Worm (Caenorhabditis elegans) whole organism, late embryonic: ENCODE measurements around the gene cysl-2.

Source experiments
- F13H6.1 ChIP-seq: sonication (generic microtip); optimal IDR thresholded peaks from 2 replicates; lab custom pipeline; 2016; ENCODE audit warnings: missing genetic modification characterization, missing compliant biosample characterization
- Y22D7AL.16 ChIP-seq: sonication (generic microtip); optimal IDR thresholded peaks from 2 replicates; lab custom pipeline; 2016; ENCODE audit warnings: missing genetic modification characterization, missing compliant biosample characterization
- ama-1 ChIP-seq: fragments of 150-350 bp; optimal IDR thresholded peaks from 2 replicates; lab custom pipeline; 2014
- ceh-18 ChIP-seq: sonication (generic microtip); optimal IDR thresholded peaks from 2 replicates; lab custom pipeline; 2016; ENCODE audit warnings: missing genetic modification characterization, missing compliant biosample characterization
- pag-3 ChIP-seq: sonication (generic microtip); optimal IDR thresholded peaks from 2 replicates; lab custom pipeline; 2016; ENCODE audit warnings: missing compliant biosample characterization, missing genetic modification characterization, borderline replicate concordance
- sox-2 ChIP-seq: fragments of 200-800 bp; sonication (Bioruptor generic); IDR thresholded peaks from 2 replicates; pipeline ENCODE4 v1.3.6; 2022; ENCODE audit warnings: missing genetic modification reagents, missing genetic modification characterization, missing compliant biosample characterization

ce11 chrII:14525013-14525412, 30.8 kb upstream of the cysl-2 start, which contains the start of gene F57C2.4:
- TF ChIP-seq sox-2 (GFP tag; lab: Robert Waterston, UW) (no peak), pag-3 (tag; lab: Kevin White, UChicago) (no peak), ama-1 (no peak), F13H6.1 (tag; lab: Kevin White, UChicago) (no peak), Y22D7AL.16 (no peak), ceh-18 (tag; lab: Kevin White, UChicago) (no peak)
